Worm (Caenorhabditis elegans) whole organism, late embryonic: Measurements from ENCODE around the gene msp-76.

Experiments used
- C08G9.2 ChIP-seq: sonication (generic microtip); optimal IDR thresholded peaks from 2 replicates; lab custom pipeline; 2016; ENCODE audit warnings: mild to moderate bottlenecking, missing genetic modification characterization, moderate library complexity, missing compliant biosample characterization
- F13H6.1 ChIP-seq: sonication (generic microtip); optimal IDR thresholded peaks from 2 replicates; lab custom pipeline; 2016; ENCODE audit warnings: missing genetic modification characterization, missing compliant biosample characterization
- K02D7.2 ChIP-seq: sonication (generic microtip); optimal IDR thresholded peaks from 2 replicates; lab custom pipeline; 2017; ENCODE audit warnings: mild to moderate bottlenecking, missing genetic modification characterization, missing compliant biosample characterization
- T23F11.4 ChIP-seq: fragments of 200-800 bp; sonication (Bioruptor generic); optimal IDR thresholded peaks from 2 replicates; lab custom pipeline; 2018; ENCODE audit warnings: mild to moderate bottlenecking, missing genetic modification characterization, missing compliant biosample characterization
- ahr-1 ChIP-seq: sonication (generic microtip); optimal IDR thresholded peaks from 2 replicates; lab custom pipeline; 2016; ENCODE audit warnings: missing genetic modification characterization, missing compliant biosample characterization
- ama-1 ChIP-seq: fragments of 150-350 bp; optimal IDR thresholded peaks from 2 replicates; lab custom pipeline; 2014
- ceh-14 ChIP-seq: sonication (generic microtip); optimal IDR thresholded peaks from 2 replicates; lab custom pipeline; 2016; ENCODE audit warnings: missing genotype, missing genetic modification characterization, missing compliant biosample characterization
- ceh-18 ChIP-seq: sonication (generic microtip); optimal IDR thresholded peaks from 2 replicates; lab custom pipeline; 2016; ENCODE audit warnings: missing genetic modification characterization, missing compliant biosample characterization
- ceh-19 ChIP-seq: fragments of 200-800 bp; sonication (Bioruptor generic); optimal IDR thresholded peaks from 2 replicates; lab custom pipeline; 2018; ENCODE audit warnings: mild to moderate bottlenecking, missing genetic modification characterization, missing compliant biosample characterization
- ceh-2 ChIP-seq: sonication (generic microtip); optimal IDR thresholded peaks from 2 replicates; lab custom pipeline; 2016; ENCODE audit warnings: missing genotype, missing genetic modification characterization, missing compliant biosample characterization
- ceh-22 ChIP-seq: sonication (generic microtip); optimal IDR thresholded peaks from 2 replicates; lab custom pipeline; 2017; ENCODE audit warnings: missing biosample characterization, missing genetic modification characterization
- ceh-30 ChIP-seq: fragments of 150-350 bp; optimal IDR thresholded peaks from 2 replicates; lab custom pipeline; 2014; ENCODE audit warnings: missing biosample characterization, missing genetic modification characterization
- ceh-31 ChIP-seq: sonication (generic microtip); optimal IDR thresholded peaks from 2 replicates; lab custom pipeline; 2016; ENCODE audit warnings: missing genetic modification characterization, missing compliant biosample characterization
- ceh-34 ChIP-seq: sonication (generic microtip); optimal IDR thresholded peaks from 2 replicates; lab custom pipeline; 2016; ENCODE audit warnings: mild to moderate bottlenecking, missing genetic modification characterization, missing compliant biosample characterization
- ceh-6 ChIP-seq: fragments of 200-800 bp; sonication (Bioruptor generic); optimal IDR thresholded peaks from 2 replicates; lab custom pipeline; 2018; ENCODE audit warnings: mild to moderate bottlenecking, missing genetic modification characterization, missing compliant biosample characterization
- ceh-9 ChIP-seq: sonication (generic microtip); optimal IDR thresholded peaks from 2 replicates; lab custom pipeline; 2016; ENCODE audit warnings: mild to moderate bottlenecking, missing genetic modification characterization, inconsistent platforms, missing compliant biosample characterization
- che-1 ChIP-seq: sonication (generic microtip); optimal IDR thresholded peaks from 2 replicates; lab custom pipeline; 2016; ENCODE audit warnings: mild to moderate bottlenecking, missing genetic modification characterization, missing compliant biosample characterization
- dve-1 ChIP-seq: sonication (generic microtip); optimal IDR thresholded peaks from 2 replicates; lab custom pipeline; 2017; ENCODE audit warnings: antibody characterized with exemption, mild to moderate bottlenecking, missing genetic modification characterization, missing compliant biosample characterization
- elt-2 ChIP-seq: sonication (generic microtip); optimal IDR thresholded peaks from 2 replicates; lab custom pipeline; 2016; ENCODE audit warnings: missing genetic modification reagents, missing genetic modification characterization, missing compliant biosample characterization
- elt-4 ChIP-seq: sonication (generic microtip); optimal IDR thresholded peaks from 2 replicates; lab custom pipeline; 2016; ENCODE audit warnings: missing genetic modification characterization, missing compliant biosample characterization
- ets-4 ChIP-seq: sonication (generic microtip); optimal IDR thresholded peaks from 2 replicates; lab custom pipeline; 2016; ENCODE audit warnings: missing genetic modification characterization, missing compliant biosample characterization
- fkh-10 ChIP-seq: fragments of 150-350 bp; optimal IDR thresholded peaks from 2 replicates; lab custom pipeline; 2014; ENCODE audit warnings: missing biosample characterization, missing genetic modification reagents, missing genetic modification characterization
- fkh-6 ChIP-seq: sonication (generic microtip); optimal IDR thresholded peaks from 2 replicates; lab custom pipeline; 2016; ENCODE audit warnings: missing genetic modification characterization, missing compliant biosample characterization
- gmeb-2 ChIP-seq: sonication (generic microtip); optimal IDR thresholded peaks from 2 replicates; lab custom pipeline; 2016; ENCODE audit warnings: missing genetic modification characterization, inconsistent platforms, missing compliant biosample characterization
- hlh-13 ChIP-seq: fragments of 200-800 bp; sonication (Bioruptor generic); optimal IDR thresholded peaks from 2 replicates; lab custom pipeline; 2018; ENCODE audit warnings: mild to moderate bottlenecking, missing genetic modification characterization, missing compliant biosample characterization
- hlh-15 ChIP-seq: sonication (generic microtip); optimal IDR thresholded peaks from 2 replicates; lab custom pipeline; 2016; ENCODE audit warnings: missing genetic modification characterization, missing compliant biosample characterization
- hlh-30 ChIP-seq: sonication (generic microtip); optimal IDR thresholded peaks from 2 replicates; lab custom pipeline; 2017; ENCODE audit warnings: antibody characterized with exemption, missing genetic modification characterization, missing compliant biosample characterization; ENCODE audit not compliant: insufficient read depth
- lin-11 ChIP-seq: fragments of 200-800 bp; sonication (Bioruptor generic); optimal IDR thresholded peaks from 2 replicates; lab custom pipeline; 2018; ENCODE audit warnings: mild to moderate bottlenecking, missing genetic modification characterization, missing compliant biosample characterization
- madf-2 ChIP-seq: sonication (generic microtip); optimal IDR thresholded peaks from 2 replicates; lab custom pipeline; 2017; ENCODE audit warnings: missing genetic modification characterization, missing compliant biosample characterization
- mec-3 ChIP-seq: sonication (generic microtip); optimal IDR thresholded peaks from 2 replicates; lab custom pipeline; 2016; ENCODE audit warnings: borderline replicate concordance, missing genetic modification characterization, missing compliant biosample characterization
- nfya-1 ChIP-seq: sonication (generic microtip); optimal IDR thresholded peaks from 2 replicates; lab custom pipeline; 2017; ENCODE audit warnings: missing genetic modification characterization, mild to moderate bottlenecking, missing compliant biosample characterization, antibody characterized with exemption, moderate library complexity
- nhr-11 ChIP-seq: fragments of 150-350 bp; optimal IDR thresholded peaks from 2 replicates; lab custom pipeline; 2014; ENCODE audit warnings: missing biosample characterization, missing genetic modification characterization
- nhr-232 ChIP-seq: sonication (generic microtip); optimal IDR thresholded peaks from 2 replicates; lab custom pipeline; 2016; ENCODE audit warnings: missing genetic modification characterization, missing compliant biosample characterization
- npax-4 ChIP-seq: sonication (generic microtip); optimal IDR thresholded peaks from 2 replicates; lab custom pipeline; 2016; ENCODE audit warnings: missing genetic modification characterization, missing compliant biosample characterization
- odd-2 ChIP-seq: sonication (generic microtip); optimal IDR thresholded peaks from 2 replicates; lab custom pipeline; 2017; ENCODE audit warnings: antibody characterized with exemption, mild to moderate bottlenecking, missing genetic modification characterization, missing compliant biosample characterization
- pag-3 ChIP-seq: sonication (generic microtip); optimal IDR thresholded peaks from 2 replicates; lab custom pipeline; 2016; ENCODE audit warnings: missing compliant biosample characterization, missing genetic modification characterization, borderline replicate concordance
- pat-9 ChIP-seq: fragments of 200-800 bp; sonication (Bioruptor generic); optimal IDR thresholded peaks from 2 replicates; lab custom pipeline; 2018; ENCODE audit warnings: mild to moderate bottlenecking, missing genetic modification characterization, moderate library complexity, missing compliant biosample characterization
- pha-2 ChIP-seq: sonication (generic microtip); optimal IDR thresholded peaks from 2 replicates; lab custom pipeline; 2017; ENCODE audit warnings: mild to moderate bottlenecking, missing genetic modification characterization, missing compliant biosample characterization
- pha-4 ChIP-seq: fragments of 150-350 bp; optimal IDR thresholded peaks from 2 replicates; lab custom pipeline; 2018; ENCODE audit warnings: missing biosample characterization, missing genetic modification reagents, missing genetic modification characterization
- pqm-1 ChIP-seq: sonication (generic microtip); optimal IDR thresholded peaks from 2 replicates; lab custom pipeline; 2016; ENCODE audit warnings: missing genetic modification characterization, missing compliant biosample characterization
- pros-1 ChIP-seq: fragments of 150-350 bp; optimal IDR thresholded peaks from 2 replicates; lab custom pipeline; 2014; ENCODE audit warnings: missing biosample characterization, missing genetic modification reagents, missing genetic modification characterization
- ref-2 ChIP-seq: sonication (generic microtip); optimal IDR thresholded peaks from 2 replicates; lab custom pipeline; 2016; ENCODE audit warnings: missing genetic modification characterization, missing compliant biosample characterization
- rnt-1 ChIP-seq: sonication (generic microtip); optimal IDR thresholded peaks from 2 replicates; lab custom pipeline; 2016; ENCODE audit warnings: missing genetic modification characterization, missing compliant biosample characterization
- sdc-2 ChIP-seq: sonication (generic microtip); optimal IDR thresholded peaks from 2 replicates; lab custom pipeline; 2016; ENCODE audit warnings: missing genotype, missing genetic modification characterization, missing compliant biosample characterization
- sox-2 ChIP-seq: fragments of 200-800 bp; sonication (Bioruptor generic); IDR thresholded peaks from 2 replicates; pipeline ENCODE4 v1.3.6; 2022; ENCODE audit warnings: missing genetic modification reagents, missing genetic modification characterization, missing compliant biosample characterization
- sox-4 ChIP-seq: sonication (generic microtip); optimal IDR thresholded peaks from 2 replicates; lab custom pipeline; 2017; ENCODE audit warnings: mild to moderate bottlenecking, missing genetic modification characterization, inconsistent platforms, missing compliant biosample characterization
- syd-9 ChIP-seq: sonication (generic microtip); optimal IDR thresholded peaks from 2 replicates; lab custom pipeline; 2016; ENCODE audit warnings: mild to moderate bottlenecking, missing genetic modification characterization, moderate library complexity, missing compliant biosample characterization
- tbx-2 ChIP-seq: sonication (generic microtip); optimal IDR thresholded peaks from 2 replicates; lab custom pipeline; 2016; ENCODE audit warnings: missing genetic modification characterization, missing compliant biosample characterization
- tbx-7 ChIP-seq: sonication (generic microtip); optimal IDR thresholded peaks from 2 replicates; lab custom pipeline; 2016; ENCODE audit warnings: missing genotype, missing genetic modification characterization, missing compliant biosample characterization
- unc-42 ChIP-seq: sonication (generic microtip); optimal IDR thresholded peaks from 2 replicates; lab custom pipeline; 2016; ENCODE audit warnings: missing genotype, missing genetic modification characterization, missing compliant biosample characterization
- unc-55 ChIP-seq: sonication (generic microtip); optimal IDR thresholded peaks from 2 replicates; lab custom pipeline; 2017; ENCODE audit warnings: missing biosample characterization, missing genetic modification reagents, missing genetic modification characterization
- unc-86 ChIP-seq: sonication (generic microtip); optimal IDR thresholded peaks from 2 replicates; lab custom pipeline; 2016; ENCODE audit warnings: missing genetic modification characterization, missing compliant biosample characterization
- zip-5 ChIP-seq: sonication (generic microtip); optimal IDR thresholded peaks from 2 replicates; lab custom pipeline; 2016; ENCODE audit warnings: missing genetic modification characterization, missing compliant biosample characterization

The msp-76 gene

ce11 chrIV:9717844-9718243 is 29.0 kb downstream of the msp-76 start:
- TF ChIP-seq dve-1 (no peak), ets-4 (tag; lab: Kevin White, UChicago) (no peak), fkh-10 (GFP tag; lab: Kevin White, UChicago) (no peak), elt-2 (tag; lab: Kevin White, UChicago) (no peak), tbx-7 (no peak), ref-2 (tag; lab: Kevin White, UChicago) (no peak)

ce11 chrIV:9718396-9718795 is 29.6 kb downstream of the msp-76 start:
- TF ChIP-seq nhr-232 (tag; lab: Kevin White, UChicago) (no peak), fkh-10 (GFP tag; lab: Kevin White, UChicago) (no peak), sox-4 (tag; lab: Kevin White, UChicago) (no peak), mec-3 (tag; lab: Kevin White, UChicago) (no peak), dve-1 (peak; percentile 69), gmeb-2 (tag; lab: Kevin White, UChicago) (no peak), lin-11 (tag; lab: Kevin White, UChicago) (no peak), ahr-1 (tag; lab: Kevin White, UChicago) (no peak), ceh-31 (tag; lab: Kevin White, UChicago) (peak; percentile 69), hlh-30 (tag; lab: Kevin White, UChicago) (no peak), ceh-14 (tag; lab: Kevin White, UChicago) (peak; percentile 12), ceh-30 (tag; lab: Kevin White, UChicago) (no peak), ceh-9 (tag; lab: Kevin White, UChicago) (no peak), odd-2 (tag; lab: Kevin White, UChicago) (no peak), unc-55 (GFP tag; lab: Kevin White, UChicago) (peak; percentile 64), sox-2 (GFP tag; lab: Robert Waterston, UW) (no peak), hlh-13 (GFP tag; lab: Kevin White, UChicago) (no peak), ceh-19 (GFP tag; lab: Kevin White, UChicago) (no peak), npax-4 (tag; lab: Kevin White, UChicago) (no peak), nfya-1 (tag; lab: Kevin White, UChicago) (peak; percentile 77), pag-3 (tag; lab: Kevin White, UChicago) (no peak), che-1 (no peak), unc-86 (tag; lab: Kevin White, UChicago) (no peak), pat-9 (tag; lab: Kevin White, UChicago) (peak; percentile 3), ceh-18 (tag; lab: Kevin White, UChicago) (peak; percentile 87), unc-42 (tag; lab: Kevin White, UChicago) (no peak), pha-2 (no peak), hlh-15 (no peak), ceh-6 (GFP tag; lab: Kevin White, UChicago) (no peak), ceh-22 (no peak), K02D7.2 (no peak), ama-1 (lab: Kevin White, UChicago) (no peak), zip-5 (tag; lab: Kevin White, UChicago) (no peak), pha-4 (tag; lab: Kevin White, UChicago) (no peak), nhr-11 (no peak), pros-1 (tag; lab: Kevin White, UChicago) (no peak), fkh-6 (no peak), T23F11.4 (GFP tag; lab: Kevin White, UChicago) (no peak), tbx-2 (tag; lab: Kevin White, UChicago) (peak; percentile 73), elt-2 (tag; lab: Kevin White, UChicago) (no peak), rnt-1 (tag; lab: Kevin White, UChicago) (peak; percentile 66), F13H6.1 (tag; lab: Kevin White, UChicago) (peak; percentile 17), sdc-2 (tag; lab: Kevin White, UChicago) (no peak), ceh-2 (no peak), ceh-34 (tag; lab: Kevin White, UChicago) (peak; percentile 19), madf-2 (tag; lab: Kevin White, UChicago) (no peak), pqm-1 (tag; lab: Kevin White, UChicago) (no peak), syd-9 (tag; lab: Kevin White, UChicago) (peak; percentile 22), elt-4 (tag; lab: Kevin White, UChicago) (no peak), C08G9.2 (tag; lab: Kevin White, UChicago) (no peak)
